Fruit fly (Drosophila melanogaster) whole organism, embryonic: ENCODE results near the gene CG44405.

Experiments used
- Bgb ChIP-seq: fragments of 200-800 bp; sonication (Bioruptor generic); IDR thresholded peaks from 2 replicates; pipeline ENCODE4 v1.3.6; 2022; ENCODE audit warnings: missing biosample characterization, missing genetic modification characterization; ENCODE audit not compliant: partially characterized antibody
- CG11085 ChIP-seq: fragments of 200-800 bp; sonication (Bioruptor generic); IDR thresholded peaks from 2 replicates; pipeline ENCODE4 v1.3.6; 2022; ENCODE audit warnings: missing biosample characterization, missing genetic modification characterization
- CG11093 ChIP-seq: fragments of 200-800 bp; sonication (Bioruptor generic); IDR thresholded peaks from 3 replicates; pipeline ENCODE4 v1.3.6; 2022; ENCODE audit warnings: missing biosample characterization, missing genetic modification characterization
- CG11398 ChIP-seq: fragments of 200-800 bp; sonication (Bioruptor generic); optimal IDR thresholded peaks from 2 replicates; lab custom pipeline; 2016; ENCODE audit warnings: missing biosample characterization, missing genetic modification characterization
- CG11723 ChIP-seq: fragments of 200-800 bp; sonication (Bioruptor generic); optimal IDR thresholded peaks from 2 replicates; lab custom pipeline; 2017; ENCODE audit warnings: missing biosample characterization, mild to moderate bottlenecking, missing genetic modification characterization
- CG12155 ChIP-seq: fragments of 200-800 bp; sonication (Bioruptor generic); optimal IDR thresholded peaks from 3 replicates; lab custom pipeline; 2016; ENCODE audit warnings: missing biosample characterization, missing genetic modification characterization
- CG12744 ChIP-seq: fragments of 200-800 bp; sonication (Bioruptor generic); optimal IDR thresholded peaks from 2 replicates; lab custom pipeline; 2016; ENCODE audit warnings: missing biosample characterization, missing genetic modification characterization
- CG12942 ChIP-seq: fragments of 200-800 bp; sonication (Bioruptor generic); optimal IDR thresholded peaks from 3 replicates; lab custom pipeline; 2016; ENCODE audit warnings: missing biosample characterization, missing genetic modification characterization
- CG15514 ChIP-seq: fragments of 200-800 bp; sonication (Bioruptor generic); optimal IDR thresholded peaks from 3 replicates; lab custom pipeline; 2017; ENCODE audit warnings: missing biosample characterization, missing genetic modification characterization, mild to moderate bottlenecking, moderate library complexity, missing genetic modification reagents
- CG15601 ChIP-seq: fragments of 200-800 bp; sonication (Bioruptor generic); optimal IDR thresholded peaks from 3 replicates; lab custom pipeline; 2019; ENCODE audit warnings: missing biosample characterization, mild to moderate bottlenecking, missing genetic modification characterization, moderate library complexity
- CG16815 ChIP-seq: fragments of 200-800 bp; sonication (Bioruptor generic); optimal IDR thresholded peaks from 3 replicates; lab custom pipeline; 2017; ENCODE audit warnings: missing biosample characterization, mild to moderate bottlenecking, missing genetic modification characterization
- CG17385 ChIP-seq: fragments of 200-800 bp; sonication (Bioruptor generic); optimal IDR thresholded peaks from 3 replicates; lab custom pipeline; 2018; ENCODE audit warnings: missing biosample characterization, mild to moderate bottlenecking, missing genetic modification characterization
- CG18619 ChIP-seq: fragments of 200-800 bp; sonication (Bioruptor generic); optimal IDR thresholded peaks from 3 replicates; lab custom pipeline; 2017; ENCODE audit warnings: missing biosample characterization, mild to moderate bottlenecking, missing genetic modification characterization
- CG42726 ChIP-seq: fragments of 200-800 bp; sonication (Bioruptor generic); IDR thresholded peaks from 2 replicates; pipeline ENCODE4 v1.3.6; 2022; ENCODE audit warnings: missing biosample characterization, missing genetic modification characterization; ENCODE audit not compliant: partially characterized antibody
- CG5245 ChIP-seq: fragments of 200-800 bp; sonication (Bioruptor generic); optimal IDR thresholded peaks from 3 replicates; lab custom pipeline; 2016; ENCODE audit warnings: missing biosample characterization, missing genetic modification characterization
- CG7357 ChIP-seq: fragments of 200-800 bp; sonication (Bioruptor generic); IDR thresholded peaks from 3 replicates; pipeline ENCODE4 v1.3.6; 2022; ENCODE audit warnings: missing biosample characterization, missing genetic modification characterization
- CG7786 ChIP-seq: fragments of 200-800 bp; sonication (Bioruptor generic); optimal IDR thresholded peaks from 2 replicates; lab custom pipeline; 2016; ENCODE audit warnings: missing biosample characterization, missing genetic modification characterization
- CG8388 ChIP-seq: fragments of 200-800 bp; sonication (Bioruptor generic); optimal IDR thresholded peaks from 2 replicates; lab custom pipeline; 2019; ENCODE audit warnings: missing biosample characterization, mild to moderate bottlenecking, missing genetic modification characterization, moderate library complexity
- CG8924 ChIP-seq: fragments of 200-800 bp; optimal IDR thresholded peaks from 3 replicates; lab custom pipeline; 2019; ENCODE audit warnings: missing biosample characterization, mild to moderate bottlenecking, missing genetic modification characterization, moderate library complexity
- CG8944 ChIP-seq: fragments of 200-800 bp; sonication (Bioruptor generic); optimal IDR thresholded peaks from 3 replicates; lab custom pipeline; 2016; ENCODE audit warnings: missing biosample characterization, missing genetic modification characterization
- CrebB ChIP-seq: fragments of 200-800 bp; sonication (Bioruptor generic); optimal IDR thresholded peaks from 3 replicates; lab custom pipeline; 2018; ENCODE audit warnings: missing biosample characterization, mild to moderate bottlenecking, missing genetic modification characterization
- D ChIP-seq, 2 experiments: fragments of 200-800 bp in 1 of 2; fragments of >200 bp in 1 of 2; sonication (Bioruptor generic) in 1 of 2; optimal IDR thresholded peaks; 2 replicates in 1 of 2; 3 replicates in 1 of 2; lab custom pipeline; 2017; ENCODE audit warnings: mild to moderate bottlenecking in 1 of 2, missing biosample characterization in 1 of 2, missing genetic modification characterization in 1 of 2, missing genetic modification reagents in 1 of 2
- Dfd ChIP-seq, 2 experiments: fragments of >200 bp; optimal IDR thresholded peaks; 2 replicates each; lab custom pipeline; 2017; ENCODE audit warnings: missing biosample characterization in 2 of 2, missing genetic modification characterization in 2 of 2
- Doc2 ChIP-seq: fragments of 200-800 bp; sonication (Bioruptor generic); IDR thresholded peaks from 2 replicates; pipeline ENCODE4 v1.3.6; 2022; ENCODE audit warnings: missing biosample characterization, missing genetic modification characterization
- HLHmδ ChIP-seq: fragments of 200-800 bp; sonication (Bioruptor generic); optimal IDR thresholded peaks from 2 replicates; lab custom pipeline; 2018; ENCODE audit warnings: missing biosample characterization, mild to moderate bottlenecking, missing genetic modification characterization, moderate library complexity
- Hr78 ChIP-seq, 2 experiments: fragments of 200-800 bp in 1 of 2; fragments of >200 bp in 1 of 2; sonication (Bioruptor generic) in 1 of 2; optimal IDR thresholded peaks; 2 replicates each; lab custom pipeline; 2017 to 2019; ENCODE audit warnings: missing biosample characterization in 2 of 2, missing genetic modification characterization in 2 of 2, mild to moderate bottlenecking in 1 of 2, moderate library complexity in 1 of 2
- Oli ChIP-seq: fragments of 200-800 bp; sonication (Bioruptor generic); optimal IDR thresholded peaks from 2 replicates; lab custom pipeline; 2018; ENCODE audit warnings: missing biosample characterization, mild to moderate bottlenecking, missing genetic modification characterization, moderate library complexity
- Six4 ChIP-seq: fragments of 200-800 bp; sonication (Bioruptor generic); optimal IDR thresholded peaks from 2 replicates; lab custom pipeline; 2016; ENCODE audit warnings: missing biosample characterization, missing genetic modification characterization
- Vsx1 ChIP-seq: fragments of 200-800 bp; sonication (Bioruptor generic); optimal IDR thresholded peaks from 2 replicates; lab custom pipeline; 2017; ENCODE audit warnings: missing biosample characterization, mild to moderate bottlenecking, missing genetic modification characterization, missing genetic modification reagents
- ac ChIP-seq: fragments of 200-800 bp; sonication (Bioruptor generic); optimal IDR thresholded peaks from 3 replicates; lab custom pipeline; 2017; ENCODE audit warnings: missing biosample characterization, mild to moderate bottlenecking, missing genetic modification characterization
- al ChIP-seq: fragments of 200-800 bp; sonication (Bioruptor generic); IDR thresholded peaks from 2 replicates; pipeline ENCODE4 v1.3.6; 2022; ENCODE audit warnings: missing biosample characterization, missing genetic modification characterization
- ash1 ChIP-seq: fragments of 200-800 bp; sonication (Bioruptor generic); optimal IDR thresholded peaks from 2 replicates; lab custom pipeline; 2018; ENCODE audit warnings: missing biosample characterization, mild to moderate bottlenecking, missing genetic modification characterization
- bab2 ChIP-seq: fragments of 200-800 bp; sonication (Bioruptor generic); optimal IDR thresholded peaks from 2 replicates; lab custom pipeline; 2016; ENCODE audit warnings: missing biosample characterization, missing genetic modification characterization
- btn ChIP-seq: fragments of 200-800 bp; sonication (Bioruptor generic); optimal IDR thresholded peaks from 2 replicates; lab custom pipeline; 2016; ENCODE audit warnings: missing biosample characterization, missing genetic modification characterization
- caup ChIP-seq: fragments of 200-800 bp; sonication (Bioruptor generic); optimal IDR thresholded peaks from 3 replicates; lab custom pipeline; 2017; ENCODE audit warnings: missing biosample characterization, mild to moderate bottlenecking, missing genetic modification characterization, moderate library complexity; ENCODE audit not compliant: severe bottlenecking
- croc ChIP-seq: fragments of 200-800 bp; sonication (Bioruptor generic); conservative IDR thresholded peaks from 3 replicates; pipeline ENCODE4 v1.3.6; 2022; ENCODE audit warnings: missing biosample characterization, missing genetic modification characterization
- crol ChIP-seq: fragments of 200-800 bp; sonication (Bioruptor generic); IDR thresholded peaks from 2 replicates; pipeline ENCODE4 v1.3.6; 2022; ENCODE audit warnings: missing biosample characterization, missing genetic modification characterization
- gcm ChIP-seq: fragments of 200-800 bp; sonication (Bioruptor generic); optimal IDR thresholded peaks from 2 replicates; lab custom pipeline; 2019; ENCODE audit warnings: missing biosample characterization, mild to moderate bottlenecking, missing genetic modification characterization, moderate library complexity
- ind ChIP-seq: fragments of 200-800 bp; sonication (Bioruptor generic); optimal IDR thresholded peaks from 3 replicates; lab custom pipeline; 2016; ENCODE audit warnings: missing biosample characterization, missing genetic modification characterization
- jumu ChIP-seq: fragments of 200-800 bp; sonication (Bioruptor generic); optimal IDR thresholded peaks from 3 replicates; lab custom pipeline; 2016; ENCODE audit warnings: missing biosample characterization, missing genetic modification characterization
- lab ChIP-seq: fragments of 200-800 bp; sonication (Bioruptor generic); optimal IDR thresholded peaks from 3 replicates; lab custom pipeline; 2017; ENCODE audit warnings: missing biosample characterization, missing genetic modification characterization, mild to moderate bottlenecking, moderate library complexity, missing genetic modification reagents
- mirr ChIP-seq: fragments of 200-800 bp; sonication (Bioruptor generic); optimal IDR thresholded peaks from 3 replicates; lab custom pipeline; 2018; ENCODE audit warnings: missing biosample characterization, mild to moderate bottlenecking, missing genetic modification characterization
- pnt ChIP-seq: fragments of 200-800 bp; sonication (Bioruptor generic); optimal IDR thresholded peaks from 3 replicates; lab custom pipeline; 2016; ENCODE audit warnings: missing biosample characterization, missing genetic modification characterization
- salm ChIP-seq: fragments of 200-800 bp; sonication (Bioruptor generic); optimal IDR thresholded peaks from 2 replicates; lab custom pipeline; 2018; ENCODE audit warnings: missing biosample characterization, mild to moderate bottlenecking, missing genetic modification characterization
- stwl ChIP-seq: fragments of 200-800 bp; sonication (Bioruptor generic); optimal IDR thresholded peaks from 3 replicates; lab custom pipeline; 2018; ENCODE audit warnings: missing biosample characterization, mild to moderate bottlenecking, missing genetic modification characterization, moderate library complexity
- tgo ChIP-seq: fragments of 200-800 bp; sonication (Bioruptor generic); IDR thresholded peaks from 3 replicates; pipeline ENCODE4 v1.3.6; 2022; ENCODE audit warnings: missing biosample characterization, missing genetic modification characterization
- toy ChIP-seq: fragments of 200-800 bp; sonication (Bioruptor generic); IDR thresholded peaks from 2 replicates; pipeline ENCODE4 v1.3.6; 2022; ENCODE audit warnings: missing biosample characterization, missing genetic modification characterization
- trh ChIP-seq: fragments of 200-800 bp; sonication (Bioruptor generic); optimal IDR thresholded peaks from 2 replicates; lab custom pipeline; 2016; ENCODE audit warnings: missing biosample characterization, missing genetic modification characterization
- ttk ChIP-seq: fragments of 200-800 bp; sonication (Bioruptor generic); IDR thresholded peaks from 2 replicates; pipeline ENCODE4 v2.1.2; 2022; ENCODE audit warnings: missing biosample characterization, missing genetic modification characterization
- zen ChIP-seq: fragments of 200-800 bp; sonication (Bioruptor generic); optimal IDR thresholded peaks from 3 replicates; lab custom pipeline; 2018; ENCODE audit warnings: missing biosample characterization, mild to moderate bottlenecking, missing genetic modification characterization, moderate library complexity

The CG44405 gene

DNA sequence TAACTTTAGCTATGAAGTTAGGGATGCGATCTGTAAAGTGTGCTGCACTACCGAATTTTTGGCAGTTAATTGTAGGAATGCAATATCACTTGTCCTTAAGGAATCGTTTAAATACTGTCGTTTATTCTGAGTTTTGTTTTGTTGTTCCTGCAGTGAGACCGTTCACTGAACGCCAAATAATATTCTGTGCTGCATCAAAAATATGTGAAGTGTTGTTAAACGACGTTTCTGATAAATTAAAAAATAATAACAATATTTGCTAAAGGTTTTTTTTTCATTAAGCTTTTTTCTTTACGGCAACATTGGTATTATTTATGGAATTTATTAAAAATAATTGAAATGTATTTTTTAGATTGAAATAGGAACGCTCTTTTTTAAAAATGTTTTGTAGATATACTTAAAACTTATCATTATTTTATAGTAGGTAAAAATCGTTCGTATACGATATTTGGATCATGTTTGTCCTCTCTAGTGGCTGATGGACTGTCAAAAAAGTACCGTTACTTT lies 39.3 kb downstream of the CG44405 start, which contains the start of gene GMF (continued):
- TF ChIP-seq CG12155 (GFP tag; lab: Kevin White, UChicago), result peak; percentile 20
- no peak for TF ChIP-seq CG16815 (GFP tag; lab: Kevin White, UChicago)
- no peak for TF ChIP-seq toy
- no peak for TF ChIP-seq D (optimal IDR thresholded peaks at IDR 0.05; lab: Kevin White, UChicago)
- TF ChIP-seq D (GFP tag; optimal IDR thresholded peaks at IDR 0.05; lab: Kevin White, UChicago), result no peak
- no peak for TF ChIP-seq ac (GFP tag; lab: Kevin White, UChicago)
- no peak for TF ChIP-seq CG42726 (GFP tag; lab: Robert Waterston, UW)
- TF ChIP-seq CG11398 (GFP tag; lab: Kevin White, UChicago), result no peak
- TF ChIP-seq jumu (GFP tag; lab: Kevin White, UChicago), result no peak
- TF ChIP-seq CG11093, result no peak
- TF ChIP-seq crol (GFP tag; lab: Robert Waterston, UW), result no peak
- TF ChIP-seq Hr78 (GFP tag; optimal IDR thresholded peaks at IDR 0.05; lab: Kevin White, UChicago), result no peak
- TF ChIP-seq HLHmδ (GFP tag; lab: Kevin White, UChicago), result no peak
- peak; percentile 62 for TF ChIP-seq CG8924 (tag; lab: Kevin White, UChicago)
- no peak for TF ChIP-seq tgo (GFP tag; lab: Robert Waterston, UW)
- no peak for TF ChIP-seq CG5245 (GFP tag; lab: Kevin White, UChicago)
- TF ChIP-seq zen (tag; lab: Kevin White, UChicago), result peak; percentile 62
- TF ChIP-seq CG17385, result peak; percentile 38
- peak; percentile 54 for TF ChIP-seq CG8388 (GFP tag; lab: Kevin White, UChicago)
- no peak for TF ChIP-seq CG11723 (GFP tag; lab: Kevin White, UChicago)
- TF ChIP-seq CG8944 (GFP tag; lab: Kevin White, UChicago), result no peak
- TF ChIP-seq Six4 (GFP tag; lab: Kevin White, UChicago), result peak; percentile 6
- TF ChIP-seq lab, result peak; percentile 52
- no peak for TF ChIP-seq CrebB (tag; lab: Kevin White, UChicago)
- TF ChIP-seq caup (GFP tag; lab: Kevin White, UChicago), result no peak
- TF ChIP-seq CG15601 (tag; lab: Kevin White, UChicago), result peak; percentile 53
- peak; percentile 1 for TF ChIP-seq gcm
- TF ChIP-seq pnt (GFP tag; lab: Kevin White, UChicago), result no peak
- no peak for TF ChIP-seq CG12942
- TF ChIP-seq ash1 (GFP tag; lab: Kevin White, UChicago), result no peak
- TF ChIP-seq croc (GFP tag; lab: Robert Waterston, UW), result no peak
- TF ChIP-seq btn (GFP tag; lab: Kevin White, UChicago), result no peak
- no peak for TF ChIP-seq ttk (GFP tag; lab: Robert Waterston, UW)
- TF ChIP-seq CG12744 (GFP tag; lab: Kevin White, UChicago), result no peak
- no peak for TF ChIP-seq al (GFP tag; lab: Robert Waterston, UW)
- TF ChIP-seq stwl (tag; lab: Kevin White, UChicago), result peak; percentile 76
- peak; percentile 6 for TF ChIP-seq salm (tag; lab: Kevin White, UChicago)
- no peak for TF ChIP-seq bab2 (GFP tag; lab: Kevin White, UChicago)
- TF ChIP-seq ind (GFP tag; lab: Kevin White, UChicago), result peak; percentile 8
- no peak for TF ChIP-seq Bgb (GFP tag; lab: Robert Waterston, UW)
- no peak for TF ChIP-seq Doc2 (GFP tag; lab: Robert Waterston, UW)
- no peak for TF ChIP-seq CG11085 (GFP tag; lab: Robert Waterston, UW)
- no peak for TF ChIP-seq mirr (GFP tag; lab: Kevin White, UChicago)
- TF ChIP-seq CG15514 (GFP tag; lab: Kevin White, UChicago), result peak; percentile 47
- no peak for TF ChIP-seq Oli
- no peak for TF ChIP-seq CG7786 (GFP tag; lab: Kevin White, UChicago)
- no peak for TF ChIP-seq Vsx1 (GFP tag; lab: Kevin White, UChicago)
- TF ChIP-seq trh, result no peak
- no peak for TF ChIP-seq CG7357
- TF ChIP-seq Dfd (GFP tag; optimal IDR thresholded peaks at IDR 0.05; lab: Kevin White, UChicago), result no peak
- peak; percentile 8 for TF ChIP-seq CG18619
